Worm (Caenorhabditis elegans) whole organism, L3 larva: ENCODE data around the gene C25H3.7.

Experiments
- egl-27 ChIP-seq: sonication (generic microtip); optimal IDR thresholded peaks from 4 replicates; lab custom pipeline; 2017; ENCODE audit warnings: missing biosample characterization, missing genetic modification reagents, missing genetic modification characterization
- elt-2 ChIP-seq: sonication (generic microtip); optimal IDR thresholded peaks from 2 replicates; lab custom pipeline; 2016; ENCODE audit warnings: missing genetic modification reagents, mild to moderate bottlenecking, missing genetic modification characterization, missing compliant biosample characterization
- lsy-12 ChIP-seq: sonication (generic microtip); optimal IDR thresholded peaks from 2 replicates; lab custom pipeline; 2016; ENCODE audit warnings: mild to moderate bottlenecking, missing genetic modification characterization, missing compliant biosample characterization
- mdl-1 ChIP-seq: fragments of 150-350 bp; optimal IDR thresholded peaks from 2 replicates; lab custom pipeline; 2014; ENCODE audit warnings: missing biosample characterization, missing genetic modification characterization
- nfya-1 ChIP-seq: sonication (generic microtip); optimal IDR thresholded peaks from 2 replicates; lab custom pipeline; 2017; ENCODE audit warnings: missing genetic modification characterization, mild to moderate bottlenecking, missing compliant biosample characterization, antibody characterized with exemption, moderate library complexity; ENCODE audit not compliant: insufficient read depth
- nhr-23 ChIP-seq: fragments of 150-350 bp; optimal IDR thresholded peaks from 2 replicates; lab custom pipeline; 2014; ENCODE audit warnings: missing biosample characterization, missing genetic modification reagents, missing genetic modification characterization
- skn-1 ChIP-seq: fragments of 150-350 bp; optimal IDR thresholded peaks from 2 replicates; lab custom pipeline; 2014; ENCODE audit warnings: missing biosample characterization, missing genetic modification characterization
- zag-1 ChIP-seq: fragments of 150-350 bp; optimal IDR thresholded peaks from 2 replicates; lab custom pipeline; 2014; ENCODE audit warnings: missing biosample characterization, missing genetic modification characterization

DNA sequence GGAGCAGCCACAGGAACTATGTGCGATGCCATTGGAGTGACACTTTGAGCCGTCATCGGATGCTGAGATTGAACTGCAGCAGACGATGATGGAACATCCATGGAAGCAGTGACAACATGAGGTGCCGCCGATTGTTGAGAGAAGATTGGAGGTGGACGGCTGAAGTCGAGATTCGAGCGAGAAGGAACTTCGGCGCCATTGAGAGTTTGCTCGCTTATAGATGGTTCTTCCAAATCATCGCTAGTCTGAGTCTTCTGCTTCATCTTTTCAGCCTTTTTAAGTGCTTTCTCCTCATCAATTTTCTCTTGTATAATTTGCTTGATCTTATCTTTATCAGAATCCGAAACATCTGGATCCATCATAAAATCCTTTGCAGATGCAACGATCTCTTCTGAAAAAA lies 26.6 kb downstream of the C25H3.7 start:
- TF ChIP-seq elt-2 (tag; lab: Kevin White, UChicago) (no peak), nfya-1 (tag; lab: Kevin White, UChicago) (no peak), zag-1 (no peak), skn-1 (tag; lab: Kevin White, UChicago) (no peak), egl-27 (tag; lab: Kevin White, UChicago) (no peak), lsy-12 (tag; lab: Kevin White, UChicago) (no peak), mdl-1 (tag; lab: Kevin White, UChicago) (no peak), nhr-23 (no peak)
